Fruit fly (Drosophila melanogaster): ENCODE results near the gene Klc.

Klc gene

DNA sequence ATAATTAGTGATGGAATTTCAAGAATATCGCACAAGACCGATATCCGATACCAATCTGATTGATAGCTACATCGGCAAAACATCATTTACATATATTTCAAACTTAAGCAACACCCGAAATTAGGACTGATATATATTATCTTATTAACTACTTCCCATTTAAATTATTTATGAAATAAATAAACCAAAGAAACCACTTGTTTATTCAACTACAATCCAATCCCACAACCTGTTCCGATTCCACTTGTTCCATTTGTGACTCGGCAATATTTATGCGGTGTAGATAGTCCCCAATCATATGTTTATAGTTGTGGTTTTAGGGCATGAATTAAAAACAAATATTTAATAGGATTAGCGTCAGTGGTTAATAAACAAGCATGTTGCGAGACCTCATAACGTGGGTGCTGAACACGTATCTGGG lies 4.9 kb upstream of the Klc start, which contains the start of the genes CG10973 and Vps13D (continued):
- peak; percentile 84 for TF ChIP-seq MTF-1 (GFP tag; optimal IDR thresholded peaks at IDR 0.05; ENCODE audit: borderline replicate concordance)
- no peak for TF ChIP-seq CG9876 (GFP tag; optimal IDR thresholded peaks at IDR 0.05)
- TF ChIP-seq Oaz (GFP tag; IDR thresholded peaks at IDR 0.05): no peak
- TF ChIP-seq CG33557 (GFP tag; optimal IDR thresholded peaks at IDR 0.05): no peak
- TF ChIP-seq jumu (GFP tag; optimal IDR thresholded peaks at IDR 0.05): no peak
- TF ChIP-seq wek (GFP tag; optimal IDR thresholded peaks at IDR 0.05): peak; percentile 85
- no peak for TF ChIP-seq CG11723 (GFP tag; optimal IDR thresholded peaks at IDR 0.05)
- TF ChIP-seq hb (GFP tag; IDR thresholded peaks at IDR 0.05; ENCODE audit: partially characterized antibody): peak; percentile 79
- peak; percentile 86 for TF ChIP-seq CG16813 (GFP tag; IDR thresholded peaks at IDR 0.05; ENCODE audit: partially characterized antibody)
- TF ChIP-seq CG16815 (GFP tag; optimal IDR thresholded peaks at IDR 0.05): no peak
- no peak for TF ChIP-seq ap (GFP tag; IDR thresholded peaks at IDR 0.05)
- peak; percentile 97 for TF ChIP-seq CG1603 (tag; optimal IDR thresholded peaks at IDR 0.05)
- TF ChIP-seq CG1647 (GFP tag; optimal IDR thresholded peaks at IDR 0.05): peak; percentile 57
- TF ChIP-seq tap (tag; optimal IDR thresholded peaks at IDR 0.05): no peak
- no peak for TF ChIP-seq Hmr (GFP tag; optimal IDR thresholded peaks at IDR 0.05)
- TF ChIP-seq dysf (GFP tag; IDR thresholded peaks at IDR 0.05): peak; percentile 25; the same call in 1 of the 3 replicates
- TF ChIP-seq gcm (GFP tag; optimal IDR thresholded peaks at IDR 0.05): no peak
- TF ChIP-seq CG11085 (GFP tag; IDR thresholded peaks at IDR 0.05): no peak
- TF ChIP-seq Dbx (GFP tag; IDR thresholded peaks at IDR 0.05): no peak
- TF ChIP-seq CG17912 (GFP tag; optimal IDR thresholded peaks at IDR 0.05): peak; percentile 75
- no peak for TF ChIP-seq Abd-B (GFP tag; optimal IDR thresholded peaks at IDR 0.05)
- no peak for TF ChIP-seq CG3065 (GFP tag; optimal IDR thresholded peaks at IDR 0.05)
- TF ChIP-seq CG4707 (GFP tag; optimal IDR thresholded peaks at IDR 0.05): peak; percentile 84
- TF ChIP-seq jing (GFP tag; optimal IDR thresholded peaks at IDR 0.05): no peak
- no peak for TF ChIP-seq z (GFP tag; IDR thresholded peaks at IDR 0.05)
- peak; percentile 100 for TF ChIP-seq CG18764 (GFP tag; optimal IDR thresholded peaks at IDR 0.05)
- TF ChIP-seq pan (optimal IDR thresholded peaks at IDR 0.05): no peak
- TF ChIP-seq pan (GFP tag; optimal IDR thresholded peaks at IDR 0.05 in 1 of 2, IDR thresholded peaks at IDR 0.05 in 1 of 2): no peak
- TF ChIP-seq Poxn (GFP tag; IDR thresholded peaks at IDR 0.05): no peak
- TF ChIP-seq esg (GFP tag; conservative IDR thresholded peaks at IDR 0.05): no peak
- no peak for TF ChIP-seq usp (GFP tag; optimal IDR thresholded peaks at IDR 0.05)
- TF ChIP-seq bcd (GFP tag; optimal IDR thresholded peaks at IDR 0.05): no peak
- no peak for TF ChIP-seq CG43689 (GFP tag; IDR thresholded peaks at IDR 0.05)
- no peak for TF ChIP-seq Jarid2 (GFP tag; optimal IDR thresholded peaks at IDR 0.05)
- TF ChIP-seq oc (tag; optimal IDR thresholded peaks at IDR 0.05): no peak
- TF ChIP-seq CG12744 (GFP tag; optimal IDR thresholded peaks at IDR 0.05): no peak
- no peak for TF ChIP-seq CG32772 (GFP tag; IDR thresholded peaks at IDR 0.05)
- TF ChIP-seq Hand (GFP tag; optimal IDR thresholded peaks at IDR 0.05): no peak
- no peak for TF ChIP-seq sd (tag; optimal IDR thresholded peaks at IDR 0.05)
- TF ChIP-seq CG2678 (tag; optimal IDR thresholded peaks at IDR 0.05): no peak
- TF ChIP-seq Fer2 (tag; optimal IDR thresholded peaks at IDR 0.05): no peak
- TF ChIP-seq CG11504 (tag; optimal IDR thresholded peaks at IDR 0.05): no peak
- TF ChIP-seq CG17568 (GFP tag; optimal IDR thresholded peaks at IDR 0.05): peak; percentile 84
- TF ChIP-seq CG4854 (GFP tag; optimal IDR thresholded peaks at IDR 0.05): peak; percentile 69
- no peak for TF ChIP-seq ttk (GFP tag; IDR thresholded peaks at IDR 0.05)
- TF ChIP-seq CG7745 (tag; optimal IDR thresholded peaks at IDR 0.05): no peak
- no peak for TF ChIP-seq Ptx1 (GFP tag; IDR thresholded peaks at IDR 0.05)
- no peak for TF ChIP-seq CG10274 (GFP tag; optimal IDR thresholded peaks at IDR 0.05)
- TF ChIP-seq psq (GFP tag; optimal IDR thresholded peaks at IDR 0.05): no peak
- peak; percentile 47; the same call in 1 of the 2 replicates for TF ChIP-seq ranshi (GFP tag; IDR thresholded peaks at IDR 0.05)
- TF ChIP-seq CG4730 (GFP tag; IDR thresholded peaks at IDR 0.05): no peak
- no peak for TF ChIP-seq Fer3 (tag; optimal IDR thresholded peaks at IDR 0.05)
